Worm (Caenorhabditis elegans): Measurements from ENCODE around the gene col-128.

Gene col-128

DNA sequence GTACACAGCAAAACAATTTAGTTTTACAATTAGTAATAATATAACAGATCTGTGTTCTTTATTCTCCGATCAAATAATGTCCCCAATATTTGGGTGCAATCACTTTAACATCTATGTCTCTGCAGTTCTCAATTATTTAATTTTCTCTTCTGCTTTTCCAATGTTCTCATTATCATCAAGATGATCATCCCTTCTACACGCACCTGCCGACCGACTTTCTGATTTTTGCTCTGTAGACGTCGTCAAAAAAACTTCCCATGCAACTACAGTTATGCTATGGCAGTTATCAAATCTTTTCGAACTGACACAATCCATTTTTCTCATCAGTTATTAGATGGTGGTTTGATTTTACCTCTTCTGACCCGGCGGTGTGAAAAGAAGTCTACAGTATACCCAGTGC lies 48.1 kb downstream of the col-128 start (continued):
- TF ChIP-seq aha-1 (tag; optimal IDR thresholded peaks at IDR 0.05) (no peak), mep-1 (tag; optimal IDR thresholded peaks at IDR 0.05) (no peak)

DNA sequence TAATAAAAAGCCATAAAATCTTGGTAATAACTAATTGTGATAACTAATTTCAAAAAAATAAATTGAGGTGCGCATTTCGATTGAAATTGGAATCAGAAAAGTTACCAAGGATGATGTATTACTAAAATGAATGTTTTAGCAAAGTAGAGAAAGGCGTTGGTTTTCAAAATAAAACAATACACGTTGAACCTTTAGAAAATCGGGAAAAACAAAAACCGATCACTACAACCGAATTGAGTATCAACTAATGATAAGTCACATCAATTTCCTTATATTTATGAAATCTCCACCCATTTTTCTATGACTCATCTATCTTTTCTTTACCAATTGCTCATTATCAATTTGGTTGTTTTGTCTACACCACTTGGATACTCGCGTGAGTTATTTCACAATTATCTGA lies 51.3 kb downstream of the col-128 start, which contains the start of gene H21P03.10:
Gene H21P03.10 (plus strand): TSS at position 301 of the 400 bp plus-strand sequence.
- TF ChIP-seq zag-1 (tag; optimal IDR thresholded peaks at IDR 0.05) (no peak), efl-1 (optimal IDR thresholded peaks at IDR 0.05) (no peak), efl-1 (GFP tag; optimal IDR thresholded peaks at IDR 0.05 in 1 of 2) (no peak), nhr-85 (tag) (no peak), ceh-63 (GFP tag; optimal IDR thresholded peaks at IDR 0.05) (no peak), fkh-8 (tag; optimal IDR thresholded peaks at IDR 0.05) (no peak), unc-98 (GFP tag; IDR thresholded peaks at IDR 0.05) (no peak), hlh-17 (GFP tag; optimal IDR thresholded peaks at IDR 0.05; ENCODE audit: borderline replicate concordance) (no peak)

Data from whole organism, L1 larva.